Fruit fly (Drosophila melanogaster): ENCODE results near the gene glo.
A peak's percentile ranks its signal among the peaks of the same experiment; 100 is the strongest.

Gene glo

dm6 chr3R:11855156-11855555, 35.9 kb upstream of the glo start (continued):
- no peak for TF ChIP-seq otp (GFP tag; IDR thresholded peaks at IDR 0.05)
- TF ChIP-seq CG6654 (GFP tag; optimal IDR thresholded peaks at IDR 0.05), result no peak
- TF ChIP-seq CG3065 (GFP tag; optimal IDR thresholded peaks at IDR 0.05), result no peak
- TF ChIP-seq jigr1 (GFP tag; IDR thresholded peaks at IDR 0.05), result no peak
- TF ChIP-seq CG11696 (GFP tag; IDR thresholded peaks at IDR 0.05), result no peak
- TF ChIP-seq E2f1 (GFP tag; IDR thresholded peaks at IDR 0.05), result no peak
- no peak for TF ChIP-seq Abd-B (GFP tag; optimal IDR thresholded peaks at IDR 0.05)
- peak; percentile 42 for TF ChIP-seq sens (GFP tag)
- TF ChIP-seq CG33213 (GFP tag; optimal IDR thresholded peaks at IDR 0.05), result no peak
- TF ChIP-seq dimm (GFP tag; IDR thresholded peaks at IDR 0.05), result peak; percentile 20; the same call in 1 of the 2 replicates
- TF ChIP-seq CG8359 (GFP tag; optimal IDR thresholded peaks at IDR 0.05; ENCODE audit: borderline replicate concordance), result no peak
- TF ChIP-seq CG10431 (GFP tag; optimal IDR thresholded peaks at IDR 0.05), result no peak
- no peak; the same call in 1 of the 2 replicates for TF ChIP-seq CG10366 (GFP tag; IDR thresholded peaks at IDR 0.05)
- no peak for TF ChIP-seq CG1024 (GFP tag; IDR thresholded peaks at IDR 0.05)
- TF ChIP-seq Scr (GFP tag; IDR thresholded peaks at IDR 0.05; ENCODE audit: partially characterized antibody), result no peak
- TF ChIP-seq CG13123 (GFP tag; optimal IDR thresholded peaks at IDR 0.05), result no peak
- TF ChIP-seq ac (GFP tag; optimal IDR thresholded peaks at IDR 0.05), result no peak
- TF ChIP-seq repo (GFP tag; optimal IDR thresholded peaks at IDR 0.05), result no peak
- TF ChIP-seq CG14050 (GFP tag; IDR thresholded peaks at IDR 0.05), result no peak
- no peak for TF ChIP-seq tup (GFP tag; optimal IDR thresholded peaks at IDR 0.05)
- no peak for TF ChIP-seq org-1 (GFP tag; optimal IDR thresholded peaks at IDR 0.05)
- TF ChIP-seq Oli (tag; optimal IDR thresholded peaks at IDR 0.05), result peak; percentile 35
- peak; percentile 34; the same call in 1 of the 2 replicates for TF ChIP-seq HLH3B (GFP tag; IDR thresholded peaks at IDR 0.05)
- no peak for TF ChIP-seq CG8281 (tag; optimal IDR thresholded peaks at IDR 0.05)
- no peak for TF ChIP-seq CG18619 (GFP tag; optimal IDR thresholded peaks at IDR 0.05)
- no peak for TF ChIP-seq CG34224 (GFP tag; IDR thresholded peaks at IDR 0.05; ENCODE audit: partially characterized antibody)
- no peak for TF ChIP-seq crc (GFP tag; optimal IDR thresholded peaks at IDR 0.05)
- no peak for TF ChIP-seq gsb (GFP tag; IDR thresholded peaks at IDR 0.05)
- TF ChIP-seq kay (GFP tag; optimal IDR thresholded peaks at IDR 0.05), result no peak
- TF ChIP-seq Chrac-16 (GFP tag; optimal IDR thresholded peaks at IDR 0.05), result no peak
- TF ChIP-seq CG2116 (GFP tag; optimal IDR thresholded peaks at IDR 0.05), result no peak
- no peak for TF ChIP-seq CG11398 (GFP tag; optimal IDR thresholded peaks at IDR 0.05)
- no peak for TF ChIP-seq ato (GFP tag; IDR thresholded peaks at IDR 0.05; ENCODE audit: partially characterized antibody)
- no peak for TF ChIP-seq pzg (GFP tag; optimal IDR thresholded peaks at IDR 0.05)
- TF ChIP-seq cad (GFP tag; optimal IDR thresholded peaks at IDR 0.05), result no peak
- TF ChIP-seq salm (tag; optimal IDR thresholded peaks at IDR 0.05), result no peak
- TF ChIP-seq slp2 (GFP tag; optimal IDR thresholded peaks at IDR 0.05), result no peak
- TF ChIP-seq Stat92E (GFP tag; optimal IDR thresholded peaks at IDR 0.05), result no peak
- TF ChIP-seq Xbp1 (GFP tag; optimal IDR thresholded peaks at IDR 0.05), result peak; percentile 23
- no peak for TF ChIP-seq CG8290 (GFP tag; optimal IDR thresholded peaks at IDR 0.05)
- no peak for TF ChIP-seq CG8290 (tag; optimal IDR thresholded peaks at IDR 0.05)
- no peak for TF ChIP-seq CG3995 (GFP tag; optimal IDR thresholded peaks at IDR 0.05)
- TF ChIP-seq br (optimal IDR thresholded peaks at IDR 0.05), result no peak
- no peak for TF ChIP-seq Doc3 (GFP tag; IDR thresholded peaks at IDR 0.05; ENCODE audit: partially characterized antibody)
- TF ChIP-seq Ssrp (tag; optimal IDR thresholded peaks at IDR 0.05), result no peak
- no peak for TF ChIP-seq CG8944 (GFP tag; optimal IDR thresholded peaks at IDR 0.05)
- TF ChIP-seq Max (GFP tag; optimal IDR thresholded peaks at IDR 0.05), result no peak
- no peak for TF ChIP-seq gcm2 (GFP tag; optimal IDR thresholded peaks at IDR 0.05)
- TF ChIP-seq pb (GFP tag; optimal IDR thresholded peaks at IDR 0.05), result no peak
- TF ChIP-seq ara (GFP tag; IDR thresholded peaks at IDR 0.05), result no peak
- TF ChIP-seq CG4854 (GFP tag; optimal IDR thresholded peaks at IDR 0.05), result no peak
- TF ChIP-seq hth (optimal IDR thresholded peaks at IDR 0.05), result no peak
- no peak for TF ChIP-seq Dp (GFP tag; optimal IDR thresholded peaks at IDR 0.05)
